Worm (Caenorhabditis elegans): ENCODE measurements around the gene T09B9.1.

DNA sequence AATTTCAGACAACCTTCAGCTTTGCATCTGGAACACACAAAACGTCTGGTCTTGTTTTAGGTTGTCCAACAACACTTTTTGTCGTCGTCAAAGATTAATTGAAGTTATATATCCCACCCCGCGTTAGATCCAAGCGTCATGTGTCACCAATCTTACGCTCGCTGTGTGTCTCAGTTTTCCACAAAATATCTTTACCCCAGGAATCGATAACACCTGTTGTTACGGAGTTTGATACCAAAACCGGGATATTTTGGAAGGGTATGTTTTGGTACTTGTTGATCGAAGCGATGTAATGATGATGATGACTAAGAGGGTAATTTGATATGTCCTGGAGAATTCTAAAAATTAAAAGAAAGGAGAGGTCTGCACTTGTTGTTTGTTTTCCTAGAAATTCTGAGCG is 21.6 kb upstream of the T09B9.1 start:
- no peak for TF ChIP-seq let-607 (tag; optimal IDR thresholded peaks at IDR 0.05)
- no peak for TF ChIP-seq ZK185.1 (tag; optimal IDR thresholded peaks at IDR 0.05; ENCODE audit: poor library complexity, severe bottlenecking)
- no peak for TF ChIP-seq madf-6 (GFP tag; IDR thresholded peaks at IDR 0.05)
- TF ChIP-seq pha-4 (tag; optimal IDR thresholded peaks at IDR 0.05) = no peak
- no peak for TF ChIP-seq madf-3 (GFP tag; IDR thresholded peaks at IDR 0.05)
- no peak for TF ChIP-seq ceh-91 (GFP tag; IDR thresholded peaks at IDR 0.05)
- no peak for TF ChIP-seq F39B2.1 (GFP tag; IDR thresholded peaks at IDR 0.05)
- TF ChIP-seq unc-130 (GFP tag; optimal IDR thresholded peaks at IDR 0.05) = no peak
- TF ChIP-seq hsf-1 (GFP tag; IDR thresholded peaks at IDR 0.05) = no peak

Measured in whole organism, young adult.